Worm (Caenorhabditis elegans) whole organism, L3 larva: ENCODE measurements around the gene C54E4.5.

ENCODE experiments used
- R02D3.7 ChIP-seq: fragments of 150-350 bp; optimal IDR thresholded peaks from 2 replicates; lab custom pipeline; 2014; ENCODE audit warnings: missing biosample characterization, missing genetic modification characterization
- aly-2 ChIP-seq: fragments of 150-350 bp; optimal IDR thresholded peaks from 2 replicates; lab custom pipeline; 2014; ENCODE audit warnings: missing biosample characterization, missing genetic modification characterization
- ceh-28 ChIP-seq: fragments of 150-350 bp; optimal IDR thresholded peaks from 2 replicates; lab custom pipeline; 2014; ENCODE audit warnings: missing biosample characterization, missing genetic modification reagents, missing genetic modification characterization
- ceh-82 ChIP-seq: fragments of 150-350 bp; optimal IDR thresholded peaks from 2 replicates; lab custom pipeline; 2014; ENCODE audit warnings: missing biosample characterization, missing genetic modification characterization
- ceh-9 ChIP-seq: sonication (generic microtip); optimal IDR thresholded peaks from 2 replicates; lab custom pipeline; 2018; ENCODE audit warnings: missing biosample characterization, missing genetic modification characterization
- daf-12 ChIP-seq: fragments of 150-350 bp; optimal IDR thresholded peaks from 2 replicates; lab custom pipeline; 2014; ENCODE audit warnings: missing biosample characterization, missing genetic modification reagents, missing genetic modification characterization
- egl-27 ChIP-seq: sonication (generic microtip); optimal IDR thresholded peaks from 4 replicates; lab custom pipeline; 2017; ENCODE audit warnings: missing biosample characterization, missing genetic modification reagents, missing genetic modification characterization
- egl-5 ChIP-seq: fragments of 150-350 bp; optimal IDR thresholded peaks from 2 replicates; lab custom pipeline; 2017; ENCODE audit warnings: missing biosample characterization, missing genetic modification reagents, missing genetic modification characterization, inconsistent platforms
- elt-2 ChIP-seq: sonication (generic microtip); optimal IDR thresholded peaks from 2 replicates; lab custom pipeline; 2016; ENCODE audit warnings: missing genetic modification reagents, mild to moderate bottlenecking, missing genetic modification characterization, missing compliant biosample characterization
- elt-3 ChIP-seq, 3 experiments: fragments of 150-350 bp in 1 of 3; sonication (generic microtip) in 2 of 3; optimal IDR thresholded peaks; 2 replicates in 2 of 3; 4 replicates in 1 of 3; lab custom pipeline; 2014 to 2017; ENCODE audit warnings: missing biosample characterization in 3 of 3, missing genetic modification characterization in 3 of 3
- fkh-10 ChIP-seq: sonication (generic microtip); optimal IDR thresholded peaks from 2 replicates; lab custom pipeline; 2017; ENCODE audit warnings: missing biosample characterization, missing genetic modification reagents, missing genetic modification characterization
- jun-1 ChIP-seq: fragments of 150-350 bp; optimal IDR thresholded peaks from 2 replicates; lab custom pipeline; 2014; ENCODE audit warnings: missing biosample characterization, missing genetic modification reagents, missing genetic modification characterization
- lin-39 ChIP-seq: fragments of 150-350 bp; optimal IDR thresholded peaks from 2 replicates; lab custom pipeline; 2018; ENCODE audit warnings: missing biosample characterization, missing genetic modification reagents, missing genetic modification characterization
- mdl-1 ChIP-seq: fragments of 150-350 bp; optimal IDR thresholded peaks from 2 replicates; lab custom pipeline; 2014; ENCODE audit warnings: missing biosample characterization, missing genetic modification characterization
- mml-1 ChIP-seq: fragments of 150-350 bp; sonication (generic microtip); optimal IDR thresholded peaks from 3 replicates; lab custom pipeline; 2014; ENCODE audit warnings: missing biosample characterization, missing genetic modification characterization
- nfya-1 ChIP-seq: sonication (generic microtip); optimal IDR thresholded peaks from 2 replicates; lab custom pipeline; 2017; ENCODE audit warnings: missing genetic modification characterization, mild to moderate bottlenecking, missing compliant biosample characterization, antibody characterized with exemption, moderate library complexity; ENCODE audit not compliant: insufficient read depth
- nhr-12 ChIP-seq: fragments of 150-350 bp; optimal IDR thresholded peaks from 2 replicates; lab custom pipeline; 2014; ENCODE audit warnings: missing biosample characterization, missing genetic modification characterization
- nhr-23 ChIP-seq: fragments of 150-350 bp; optimal IDR thresholded peaks from 2 replicates; lab custom pipeline; 2014; ENCODE audit warnings: missing biosample characterization, missing genetic modification reagents, missing genetic modification characterization
- nhr-237 ChIP-seq: fragments of 150-350 bp; optimal IDR thresholded peaks from 2 replicates; lab custom pipeline; 2014; ENCODE audit warnings: missing biosample characterization, missing genetic modification characterization
- nhr-25 ChIP-seq: sonication (generic microtip); optimal IDR thresholded peaks from 2 replicates; lab custom pipeline; 2017; ENCODE audit warnings: missing biosample characterization, missing genetic modification characterization
- nhr-28 ChIP-seq: fragments of 150-350 bp; optimal IDR thresholded peaks from 2 replicates; lab custom pipeline; 2014; ENCODE audit warnings: missing biosample characterization, missing genetic modification characterization
- nhr-67 ChIP-seq: fragments of 150-350 bp; optimal IDR thresholded peaks from 2 replicates; lab custom pipeline; 2014; ENCODE audit warnings: missing biosample characterization, missing genetic modification characterization
- nhr-76 ChIP-seq: fragments of 150-350 bp; sonication (generic microtip); optimal IDR thresholded peaks from 5 replicates; lab custom pipeline; 2014; ENCODE audit warnings: missing biosample characterization, missing genetic modification characterization
- nhr-77 ChIP-seq: fragments of 150-350 bp; optimal IDR thresholded peaks from 2 replicates; lab custom pipeline; 2014; ENCODE audit warnings: missing biosample characterization, missing genetic modification characterization
- pha-4 ChIP-seq: fragments of 150-350 bp; optimal IDR thresholded peaks from 2 replicates; lab custom pipeline; 2014; ENCODE audit warnings: missing biosample characterization, missing genetic modification reagents, missing genetic modification characterization
- pqm-1 ChIP-seq: fragments of 150-350 bp; optimal IDR thresholded peaks from 2 replicates; lab custom pipeline; 2017; ENCODE audit warnings: missing biosample characterization, missing genetic modification characterization, inconsistent platforms
- sea-2 ChIP-seq: fragments of 150-350 bp; sonication (generic microtip); optimal IDR thresholded peaks from 4 replicates; lab custom pipeline; 2014; ENCODE audit warnings: missing biosample characterization, missing genetic modification reagents, missing genetic modification characterization
- skn-1 ChIP-seq: fragments of 150-350 bp; optimal IDR thresholded peaks from 2 replicates; lab custom pipeline; 2014; ENCODE audit warnings: missing biosample characterization, missing genetic modification characterization
- snpc-4 ChIP-seq: fragments of 150-350 bp; optimal IDR thresholded peaks from 2 replicates; lab custom pipeline; 2014; ENCODE audit warnings: missing biosample characterization, missing genetic modification characterization
- tbx-2 ChIP-seq: sonication (generic microtip); optimal IDR thresholded peaks from 2 replicates; lab custom pipeline; 2016; ENCODE audit warnings: mild to moderate bottlenecking, missing genetic modification characterization, missing compliant biosample characterization
- unc-39 ChIP-seq: sonication (generic microtip); optimal IDR thresholded peaks from 4 replicates; lab custom pipeline; 2017; ENCODE audit warnings: missing biosample characterization, missing genetic modification characterization
- unc-62 ChIP-seq: fragments of 150-350 bp; sonication (generic microtip); optimal IDR thresholded peaks from 4 replicates; lab custom pipeline; 2014; ENCODE audit warnings: missing biosample characterization, missing genetic modification reagents, missing genetic modification characterization
- zag-1 ChIP-seq: fragments of 150-350 bp; optimal IDR thresholded peaks from 2 replicates; lab custom pipeline; 2014; ENCODE audit warnings: missing biosample characterization, missing genetic modification characterization
- ztf-11 ChIP-seq: fragments of 150-350 bp; optimal IDR thresholded peaks from 2 replicates; lab custom pipeline; 2014; ENCODE audit warnings: missing biosample characterization, missing genetic modification characterization
- ztf-4 ChIP-seq: fragments of 150-350 bp; optimal IDR thresholded peaks from 2 replicates; lab custom pipeline; 2014; ENCODE audit warnings: missing biosample characterization, missing genetic modification characterization

C54E4.5 gene

ce11 chrIV:2111300-2111874 is 37.7 kb downstream of the C54E4.5 start, which contains the start of gene che-6:
Gene che-6, minus strand, starts transcription at chrIV:2111408.
- TF ChIP-seq tbx-2 (tag; lab: Kevin White, UChicago) (no peak), elt-2 (tag; lab: Kevin White, UChicago) (peak; percentile 52)

ce11 chrIV:2106708-2107107 is 42.4 kb downstream of the C54E4.5 start:
- TF ChIP-seq ztf-4 (tag; lab: Kevin White, UChicago): no peak
- TF ChIP-seq nhr-67 (tag; lab: Kevin White, UChicago): no peak
- no peak for TF ChIP-seq skn-1
- TF ChIP-seq lin-39: no peak
- TF ChIP-seq ceh-82 (tag; lab: Kevin White, UChicago): no peak
- TF ChIP-seq nhr-76 (tag; lab: Kevin White, UChicago): no peak
- no peak for TF ChIP-seq nhr-23 (tag; lab: Kevin White, UChicago)
- no peak for TF ChIP-seq elt-2 (tag; lab: Kevin White, UChicago)
- TF ChIP-seq ceh-9 (tag; lab: Kevin White, UChicago): no peak
- TF ChIP-seq nhr-12 (tag; lab: Kevin White, UChicago): no peak
- TF ChIP-seq nhr-77 (tag; lab: Kevin White, UChicago): no peak
- no peak for TF ChIP-seq nhr-25
- no peak for TF ChIP-seq mml-1 (tag; lab: Kevin White, UChicago)
- no peak for TF ChIP-seq tbx-2 (tag; lab: Kevin White, UChicago)
- no peak for TF ChIP-seq aly-2 (tag; lab: Kevin White, UChicago)
- TF ChIP-seq ztf-11 (tag; lab: Kevin White, UChicago): no peak
- TF ChIP-seq unc-62 (GFP tag; lab: Kevin White, UChicago): no peak
- no peak for TF ChIP-seq fkh-10
- TF ChIP-seq nhr-28: no peak

ce11 chrIV:2102793-2103192 is 46.3 kb downstream of the C54E4.5 start, which contains the start of gene C23H5.15:
Gene C23H5.15, minus strand, starts transcription at chrIV:2102893.
- TF ChIP-seq snpc-4 (tag; lab: Kevin White, UChicago) (no peak), nhr-237 (tag; lab: Kevin White, UChicago) (no peak), aly-2 (tag; lab: Kevin White, UChicago) (no peak), daf-12 (tag; lab: Kevin White, UChicago) (no peak), nfya-1 (tag; lab: Kevin White, UChicago) (no peak), pha-4 (no peak), pqm-1 (tag; lab: Kevin White, UChicago) (no peak), skn-1 (no peak), unc-39 (no peak), egl-27 (tag; lab: Kevin White, UChicago) (no peak), lin-39 (no peak), ceh-28 (tag; lab: Kevin White, UChicago) (no peak)

- TF ChIP-seq sea-2 (GFP tag; lab: Kevin White, UChicago) (no peak), ceh-28 (tag; lab: Kevin White, UChicago) (no peak), zag-1 (tag; lab: Kevin White, UChicago) (no peak), jun-1 (tag; lab: Kevin White, UChicago) (no peak), nfya-1 (tag; lab: Kevin White, UChicago) (no peak), ztf-4 (tag; lab: Kevin White, UChicago) (no peak), tbx-2 (tag; lab: Kevin White, UChicago) (no peak), mml-1 (tag; lab: Kevin White, UChicago) (no peak), nhr-28 (no peak), elt-3 (tag; optimal IDR thresholded peaks at IDR 0.05; lab: Kevin White, UChicago) (no peak), skn-1 (no peak), nhr-12 (tag; lab: Kevin White, UChicago) (no peak), R02D3.7 (no peak), mdl-1 (no peak), egl-5 (tag; lab: Kevin White, UChicago) (no peak)
Measured at ce11 chrIV:2099771-2100170, 49.3 kb downstream of the C54E4.5 start, which contains the start of gene C23H5.11. Gene C23H5.11, minus strand, starts transcription at chrIV:2099871.
